Worm (Caenorhabditis elegans) whole organism, L3 larva: ENCODE results near the gene dbl-1.

Experiments
- ceh-16 ChIP-seq: sonication (generic microtip); optimal IDR thresholded peaks from 2 replicates; lab custom pipeline; 2017; ENCODE audit warnings: missing biosample characterization, missing genetic modification characterization
- ceh-82 ChIP-seq: fragments of 150-350 bp; optimal IDR thresholded peaks from 2 replicates; lab custom pipeline; 2014; ENCODE audit warnings: missing biosample characterization, missing genetic modification characterization
- ceh-9 ChIP-seq: sonication (generic microtip); optimal IDR thresholded peaks from 2 replicates; lab custom pipeline; 2018; ENCODE audit warnings: missing biosample characterization, missing genetic modification characterization
- elt-2 ChIP-seq: sonication (generic microtip); optimal IDR thresholded peaks from 2 replicates; lab custom pipeline; 2016; ENCODE audit warnings: missing genetic modification reagents, mild to moderate bottlenecking, missing genetic modification characterization, missing compliant biosample characterization
- fkh-2 ChIP-seq: fragments of 150-350 bp; optimal IDR thresholded peaks from 2 replicates; lab custom pipeline; 2014; ENCODE audit warnings: missing biosample characterization, missing genetic modification reagents, missing genetic modification characterization
- lin-15B ChIP-seq: fragments of 150-350 bp; optimal IDR thresholded peaks from 2 replicates; lab custom pipeline; 2014; ENCODE audit warnings: missing biosample characterization, missing genetic modification characterization
- mdl-1 ChIP-seq: fragments of 150-350 bp; optimal IDR thresholded peaks from 2 replicates; lab custom pipeline; 2014; ENCODE audit warnings: missing biosample characterization, missing genetic modification characterization
- nhr-11 ChIP-seq: fragments of 150-350 bp; optimal IDR thresholded peaks from 2 replicates; lab custom pipeline; 2014; ENCODE audit warnings: missing biosample characterization, missing genetic modification characterization
- nhr-237 ChIP-seq: fragments of 150-350 bp; optimal IDR thresholded peaks from 2 replicates; lab custom pipeline; 2014; ENCODE audit warnings: missing biosample characterization, missing genetic modification characterization
- nhr-76 ChIP-seq: fragments of 150-350 bp; sonication (generic microtip); optimal IDR thresholded peaks from 5 replicates; lab custom pipeline; 2014; ENCODE audit warnings: missing biosample characterization, missing genetic modification characterization
- snpc-4 ChIP-seq: fragments of 150-350 bp; optimal IDR thresholded peaks from 2 replicates; lab custom pipeline; 2014; ENCODE audit warnings: missing biosample characterization, missing genetic modification characterization
- tbx-2 ChIP-seq: sonication (generic microtip); optimal IDR thresholded peaks from 2 replicates; lab custom pipeline; 2016; ENCODE audit warnings: mild to moderate bottlenecking, missing genetic modification characterization, missing compliant biosample characterization
- unc-39 ChIP-seq: sonication (generic microtip); optimal IDR thresholded peaks from 4 replicates; lab custom pipeline; 2017; ENCODE audit warnings: missing biosample characterization, missing genetic modification characterization
- unc-62 ChIP-seq: fragments of 150-350 bp; sonication (generic microtip); optimal IDR thresholded peaks from 4 replicates; lab custom pipeline; 2014; ENCODE audit warnings: missing biosample characterization, missing genetic modification reagents, missing genetic modification characterization

DNA sequence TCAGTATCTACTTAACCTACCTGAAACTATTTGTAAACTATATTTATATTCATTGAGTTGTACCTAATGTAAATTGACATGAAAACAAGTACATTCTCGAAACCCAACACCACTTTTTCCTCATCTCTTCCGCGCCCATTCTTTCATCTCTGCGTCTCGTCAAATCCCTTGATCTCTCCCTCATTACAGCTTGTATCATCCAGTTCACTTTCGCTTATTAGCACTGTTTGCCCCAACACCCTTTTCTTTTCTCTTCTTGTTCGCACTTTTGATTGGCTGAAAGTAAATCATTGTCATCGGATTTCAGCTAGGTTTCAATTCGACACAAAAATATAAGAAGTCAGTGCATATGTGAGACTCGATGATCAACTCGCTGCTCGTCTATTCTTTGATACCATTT, 13.2 kb upstream of the dbl-1 start, which contains the start of gene T25F10.3:
- no peak for TF ChIP-seq ceh-82
- TF ChIP-seq snpc-4 (tag; lab: Kevin White, UChicago) = no peak
- TF ChIP-seq tbx-2 (tag; lab: Kevin White, UChicago) = no peak
- TF ChIP-seq unc-39 (tag; lab: Kevin White, UChicago) = no peak
- no peak for TF ChIP-seq unc-62 (GFP tag; lab: Kevin White, UChicago)
- no peak for TF ChIP-seq ceh-9 (tag; lab: Kevin White, UChicago)
- no peak for TF ChIP-seq lin-15B (tag; lab: Kevin White, UChicago)
- TF ChIP-seq nhr-11 (tag; lab: Kevin White, UChicago) = no peak
- TF ChIP-seq nhr-237 (tag; lab: Kevin White, UChicago) = no peak
- TF ChIP-seq nhr-76 (tag; lab: Kevin White, UChicago) = no peak
- TF ChIP-seq mdl-1 (tag; lab: Kevin White, UChicago) = no peak
- TF ChIP-seq ceh-16 (tag; lab: Kevin White, UChicago) = no peak
- no peak for TF ChIP-seq elt-2 (tag; lab: Kevin White, UChicago)
- no peak for TF ChIP-seq fkh-2 (tag; lab: Kevin White, UChicago)
